Worm (Caenorhabditis elegans) whole organism, L4 larva: ENCODE data around the gene fkb-6.

ENCODE experiments used
- D1046.2 ChIP-seq: fragments of 200-800 bp; sonication (Bioruptor generic); IDR thresholded peaks from 2 replicates; pipeline ENCODE4 v1.3.6; 2022; ENCODE audit warnings: missing genetic modification characterization, missing compliant biosample characterization
- F10B5.3 ChIP-seq: sonication (generic microtip); optimal IDR thresholded peaks from 2 replicates; lab custom pipeline; 2016; ENCODE audit warnings: mild to moderate bottlenecking, missing genetic modification characterization, missing compliant biosample characterization
- F26F4.8 ChIP-seq: fragments of 200-800 bp; sonication (Bioruptor generic); conservative IDR thresholded peaks from 2 replicates; pipeline ENCODE4 v1.3.6; 2022; ENCODE audit warnings: missing genetic modification characterization, missing compliant biosample characterization
- R02D3.7 ChIP-seq: fragments of 150-350 bp; sonication (generic microtip); optimal IDR thresholded peaks from 3 replicates; lab custom pipeline; 2014; ENCODE audit warnings: missing biosample characterization, missing genetic modification characterization
- T26A8.4 ChIP-seq: fragments of 200-800 bp; sonication (Bioruptor generic); IDR thresholded peaks from 2 replicates; pipeline ENCODE4 v1.3.6; 2022; ENCODE audit warnings: missing genetic modification characterization, missing compliant biosample characterization
- Y105C5A.15 ChIP-seq: fragments of 200-800 bp; sonication (Bioruptor generic); IDR thresholded peaks from 2 replicates; pipeline ENCODE4 v1.3.6; 2022; ENCODE audit warnings: missing genetic modification characterization, missing compliant biosample characterization
- Y5F2A.4 ChIP-seq: fragments of 200-800 bp; sonication (Bioruptor generic); optimal IDR thresholded peaks from 2 replicates; lab custom pipeline; 2018; ENCODE audit warnings: mild to moderate bottlenecking, missing genetic modification characterization, missing compliant biosample characterization
- Y75B8A.6 ChIP-seq: fragments of 200-800 bp; sonication (Bioruptor generic); IDR thresholded peaks from 2 replicates; pipeline ENCODE4 v1.3.6; 2022; ENCODE audit warnings: missing genetic modification reagents, missing genetic modification characterization, missing compliant biosample characterization
- ZK546.5 ChIP-seq, 2 experiments: sonication (generic microtip); optimal IDR thresholded peaks; 2 replicates each; lab custom pipeline; 2017; ENCODE audit warnings: missing biosample characterization in 2 of 2, missing genetic modification characterization in 2 of 2
- arid-1 ChIP-seq: fragments of 200-800 bp; sonication (Bioruptor generic); conservative IDR thresholded peaks from 2 replicates; pipeline ENCODE4 v1.3.6; 2022; ENCODE audit warnings: missing genetic modification reagents, missing genetic modification characterization, missing compliant biosample characterization
- ceh-20 ChIP-seq: fragments of 200-800 bp; sonication (Bioruptor generic); IDR thresholded peaks from 2 replicates; pipeline ENCODE4 v1.3.6; 2022; ENCODE audit warnings: missing genetic modification reagents, missing genetic modification characterization, missing compliant biosample characterization
- ceh-32 ChIP-seq: sonication (generic microtip); optimal IDR thresholded peaks from 2 replicates; lab custom pipeline; 2016; ENCODE audit warnings: mild to moderate bottlenecking, missing genetic modification characterization, missing compliant biosample characterization; ENCODE audit not compliant: poor library complexity
- ces-1 ChIP-seq: fragments of 150-350 bp; sonication (generic microtip); optimal IDR thresholded peaks from 4 replicates; lab custom pipeline; 2014; ENCODE audit warnings: missing biosample characterization, missing genetic modification reagents, missing genetic modification characterization
- cey-2 ChIP-seq: sonication (generic microtip); optimal IDR thresholded peaks from 3 replicates; lab custom pipeline; 2017; ENCODE audit warnings: missing genetic modification characterization, mild to moderate bottlenecking, missing compliant biosample characterization, antibody characterized with exemption, borderline replicate concordance; ENCODE audit not compliant: insufficient read depth
- dmd-8 ChIP-seq: fragments of 200-800 bp; sonication (Bioruptor generic); IDR thresholded peaks from 2 replicates; pipeline ENCODE4 v1.3.6; 2022; ENCODE audit warnings: missing genetic modification characterization, missing compliant biosample characterization
- dmd-9 ChIP-seq: fragments of 200-800 bp; sonication (Bioruptor generic); IDR thresholded peaks from 2 replicates; pipeline ENCODE4 v1.3.6; 2022; ENCODE audit warnings: missing genetic modification reagents, missing genetic modification characterization, missing compliant biosample characterization
- dpl-1 ChIP-seq: fragments of 150-350 bp; optimal IDR thresholded peaks from 2 replicates; lab custom pipeline; 2014; ENCODE audit warnings: missing biosample characterization, missing genetic modification reagents, missing genetic modification characterization
- dve-1 ChIP-seq: sonication (generic microtip); optimal IDR thresholded peaks from 2 replicates; lab custom pipeline; 2017; ENCODE audit warnings: antibody characterized with exemption, mild to moderate bottlenecking, missing genetic modification characterization, missing compliant biosample characterization; ENCODE audit not compliant: insufficient read depth
- fkh-10 ChIP-seq: fragments of 150-350 bp; optimal IDR thresholded peaks from 2 replicates; lab custom pipeline; 2014; ENCODE audit warnings: missing biosample characterization, missing genetic modification reagents, missing genetic modification characterization
- fos-1 ChIP-seq: fragments of 150-350 bp; optimal IDR thresholded peaks from 2 replicates; lab custom pipeline; 2014; ENCODE audit warnings: missing biosample characterization, missing genetic modification characterization
- gei-8 ChIP-seq: fragments of 200-800 bp; sonication (Bioruptor generic); optimal IDR thresholded peaks from 2 replicates; lab custom pipeline; 2018; ENCODE audit warnings: mild to moderate bottlenecking, missing genetic modification characterization, missing compliant biosample characterization
- hif-1 ChIP-seq, 2 experiments: sonication (generic microtip); optimal IDR thresholded peaks; 2 replicates each; lab custom pipeline; 2016 to 2017; ENCODE audit warnings: missing compliant biosample characterization in 2 of 2, missing genetic modification characterization in 2 of 2, missing genetic modification reagents in 2 of 2, missing genotype in 2 of 2, mild to moderate bottlenecking in 1 of 2
- hlh-11 ChIP-seq: fragments of 200-800 bp; sonication (Bioruptor generic); optimal IDR thresholded peaks from 2 replicates; lab custom pipeline; 2018; ENCODE audit warnings: mild to moderate bottlenecking, missing genetic modification characterization, missing compliant biosample characterization
- lin-13 ChIP-seq: fragments of 150-350 bp; optimal IDR thresholded peaks from 2 replicates; lab custom pipeline; 2014; ENCODE audit warnings: missing biosample characterization, missing genetic modification reagents, missing genetic modification characterization
- lin-29 ChIP-seq: fragments of 200-800 bp; sonication (Bioruptor generic); IDR thresholded peaks from 2 replicates; pipeline ENCODE4 v1.3.6; 2022; ENCODE audit warnings: missing genetic modification reagents, missing genetic modification characterization, missing compliant biosample characterization
- lin-39 ChIP-seq: fragments of 150-350 bp; optimal IDR thresholded peaks from 2 replicates; lab custom pipeline; 2014; ENCODE audit warnings: missing biosample characterization, missing genetic modification reagents, missing genetic modification characterization
- lir-3 ChIP-seq: sonication (generic microtip); optimal IDR thresholded peaks from 2 replicates; lab custom pipeline; 2016; ENCODE audit warnings: mild to moderate bottlenecking, missing genetic modification characterization, missing compliant biosample characterization
- madf-5 ChIP-seq, 2 experiments: fragments of 200-800 bp; sonication (Bioruptor generic); IDR thresholded peaks; 2 replicates each; pipeline ENCODE4 v1.3.6; 2022; ENCODE audit warnings: missing compliant biosample characterization in 2 of 2, missing genetic modification characterization in 2 of 2
- madf-9 ChIP-seq: fragments of 200-800 bp; sonication (Bioruptor generic); conservative IDR thresholded peaks from 2 replicates; pipeline ENCODE4 v1.3.6; 2022; ENCODE audit warnings: missing genetic modification reagents, missing genetic modification characterization, missing compliant biosample characterization
- mdl-1 ChIP-seq, 2 experiments: fragments of 150-350 bp in 1 of 2; sonication (generic microtip) in 1 of 2; optimal IDR thresholded peaks; 2 replicates each; lab custom pipeline; 2014 to 2017; ENCODE audit warnings: missing biosample characterization in 2 of 2, missing genetic modification characterization in 2 of 2
- mep-1 ChIP-seq: fragments of 150-350 bp; sonication (generic microtip); optimal IDR thresholded peaks from 3 replicates; lab custom pipeline; 2014; ENCODE audit warnings: missing biosample characterization, missing genetic modification characterization
- mes-2 ChIP-seq: sonication (generic microtip); optimal IDR thresholded peaks from 2 replicates; lab custom pipeline; 2016; ENCODE audit warnings: missing genotype, mild to moderate bottlenecking, missing genetic modification characterization, missing compliant biosample characterization; ENCODE audit not compliant: poor library complexity, severe bottlenecking
- nhr-10 ChIP-seq: fragments of 150-350 bp; optimal IDR thresholded peaks from 2 replicates; lab custom pipeline; 2014; ENCODE audit warnings: missing biosample characterization, missing genetic modification characterization
- nhr-102 ChIP-seq: sonication (generic microtip); optimal IDR thresholded peaks from 2 replicates; lab custom pipeline; 2016; ENCODE audit warnings: mild to moderate bottlenecking, missing genetic modification characterization, moderate library complexity, missing compliant biosample characterization
- nhr-11 ChIP-seq: fragments of 150-350 bp; optimal IDR thresholded peaks from 2 replicates; lab custom pipeline; 2014; ENCODE audit warnings: missing biosample characterization, missing genetic modification characterization
- nhr-42 ChIP-seq: fragments of 200-800 bp; sonication (Bioruptor generic); IDR thresholded peaks from 2 replicates; pipeline ENCODE4 v1.3.6; 2022; ENCODE audit warnings: missing genetic modification characterization, missing compliant biosample characterization
- nhr-6 ChIP-seq: fragments of 150-350 bp; optimal IDR thresholded peaks from 2 replicates; lab custom pipeline; 2014; ENCODE audit warnings: missing biosample characterization, missing genetic modification characterization
- nhr-76 ChIP-seq: fragments of 150-350 bp; optimal IDR thresholded peaks from 2 replicates; lab custom pipeline; 2014; ENCODE audit warnings: missing biosample characterization, missing genetic modification characterization
- nhr-77 ChIP-seq: fragments of 150-350 bp; optimal IDR thresholded peaks from 2 replicates; lab custom pipeline; 2014; ENCODE audit warnings: missing biosample characterization, missing genetic modification characterization
- pha-4 ChIP-seq, 2 experiments: fragments of 150-350 bp in 1 of 2; fragments of 200-800 bp in 1 of 2; sonication (Bioruptor generic) in 1 of 2; IDR thresholded peaks in 1 of 2; optimal IDR thresholded peaks in 1 of 2; 2 replicates each; pipeline versions ENCODE4 v1.3.6 to Lab custom; 2014 to 2022; ENCODE audit warnings: missing genetic modification characterization in 2 of 2, missing genetic modification reagents in 2 of 2, missing biosample characterization in 1 of 2, missing compliant biosample characterization in 1 of 2
- php-3 ChIP-seq: fragments of 200-800 bp; sonication (Bioruptor generic); IDR thresholded peaks from 2 replicates; pipeline ENCODE4 v1.3.6; 2022; ENCODE audit warnings: missing genetic modification reagents, missing genetic modification characterization, missing compliant biosample characterization
- pqm-1 ChIP-seq: sonication (generic microtip); optimal IDR thresholded peaks from 2 replicates; lab custom pipeline; 2017; ENCODE audit warnings: missing biosample characterization, missing genetic modification characterization
- saeg-2 ChIP-seq: fragments of 200-800 bp; sonication (Bioruptor generic); IDR thresholded peaks from 2 replicates; pipeline ENCODE4 v1.3.6; 2022; ENCODE audit warnings: missing genetic modification reagents, missing genetic modification characterization, missing compliant biosample characterization
- sdz-12 ChIP-seq: fragments of 200-800 bp; sonication (Bioruptor generic); optimal IDR thresholded peaks from 2 replicates; lab custom pipeline; 2018; ENCODE audit warnings: mild to moderate bottlenecking, missing genetic modification characterization, missing compliant biosample characterization
- spr-1 ChIP-seq: sonication (generic microtip); optimal IDR thresholded peaks from 2 replicates; lab custom pipeline; 2016; ENCODE audit warnings: mild to moderate bottlenecking, missing genetic modification characterization, missing compliant biosample characterization
- tra-1 ChIP-seq: fragments of 200-800 bp; sonication (Bioruptor generic); IDR thresholded peaks from 2 replicates; pipeline ENCODE4 v1.3.6; 2022; ENCODE audit warnings: missing genetic modification reagents, missing genetic modification characterization, missing compliant biosample characterization
- vab-7 ChIP-seq: fragments of 200-800 bp; sonication (Bioruptor generic); IDR thresholded peaks from 2 replicates; pipeline ENCODE4 v1.3.6; 2022; ENCODE audit warnings: missing genetic modification reagents, missing genetic modification characterization, missing compliant biosample characterization
- zip-11 ChIP-seq: fragments of 200-800 bp; sonication (Bioruptor generic); IDR thresholded peaks from 2 replicates; pipeline ENCODE4 v1.3.6; 2022; ENCODE audit warnings: missing genetic modification characterization, missing compliant biosample characterization
- ztf-11 ChIP-seq: fragments of 150-350 bp; optimal IDR thresholded peaks from 2 replicates; lab custom pipeline; 2014; ENCODE audit warnings: missing biosample characterization, missing genetic modification characterization
- ztf-7 ChIP-seq: fragments of 150-350 bp; optimal IDR thresholded peaks from 2 replicates; lab custom pipeline; 2014; ENCODE audit warnings: missing biosample characterization, missing genetic modification characterization

fkb-6 gene

ce11 chrV:20845524-20846208 lies at the start of gene fkb-6, which contains the start of gene F31D4.2 (continued):
- TF ChIP-seq madf-9 (no peak), ceh-20 (peak; percentile 49), hif-1 (tag; optimal IDR thresholded peaks at IDR 0.05; lab: Kevin White, UChicago) (peak; percentile 25 to 96), spr-1 (tag; lab: Kevin White, UChicago) (peak; percentile 1), nhr-76 (tag; lab: Kevin White, UChicago) (no peak), arid-1 (GFP tag; lab: Robert Waterston, UW) (peak; percentile 68; the same call in 1 of the 2 replicates), lin-39 (tag; lab: Kevin White, UChicago) (no peak), mdl-1 (tag; optimal IDR thresholded peaks at IDR 0.05; lab: Kevin White, UChicago) (no peak), ces-1 (GFP tag; lab: Kevin White, UChicago) (no peak), pha-4 (GFP tag; IDR thresholded peaks at IDR 0.05; lab: Robert Waterston, UW) (no peak), pha-4 (tag; optimal IDR thresholded peaks at IDR 0.05; lab: Kevin White, UChicago) (peak; percentile 47), gei-8 (GFP tag; lab: Kevin White, UChicago) (no peak), nhr-102 (tag; lab: Kevin White, UChicago) (no peak), madf-5 (GFP tag; IDR thresholded peaks at IDR 0.05; lab: Robert Waterston, UW) (no peak), D1046.2 (no peak), mes-2 (tag; lab: Kevin White, UChicago) (peak; percentile 81), pqm-1 (tag; lab: Kevin White, UChicago) (no peak), mep-1 (peak; percentile 68), dmd-8 (GFP tag; lab: Robert Waterston, UW) (no peak), nhr-77 (tag; lab: Kevin White, UChicago) (no peak), lir-3 (tag; lab: Kevin White, UChicago) (no peak), sdz-12 (GFP tag; lab: Kevin White, UChicago) (no peak), R02D3.7 (tag; lab: Kevin White, UChicago) (no peak), ztf-7 (tag; lab: Kevin White, UChicago) (peak; percentile 56), Y75B8A.6 (GFP tag; lab: Robert Waterston, UW) (no peak), F26F4.8 (no peak), Y105C5A.15 (no peak), dmd-9 (GFP tag; lab: Robert Waterston, UW) (no peak), tra-1 (GFP tag; lab: Robert Waterston, UW) (no peak), dve-1 (peak; percentile 75), ZK546.5 (tag; optimal IDR thresholded peaks at IDR 0.05; lab: Kevin White, UChicago) (no peak), php-3 (GFP tag; lab: Robert Waterston, UW) (no peak), vab-7 (GFP tag; lab: Robert Waterston, UW) (no peak), ztf-11 (tag; lab: Kevin White, UChicago) (no peak), hlh-11 (tag; lab: Kevin White, UChicago) (peak; percentile 58), nhr-6 (tag; lab: Kevin White, UChicago) (peak; percentile 27), T26A8.4 (GFP tag; lab: Robert Waterston, UW) (peak; percentile 72), fos-1 (tag; lab: Kevin White, UChicago) (no peak), nhr-42 (no peak), dpl-1 (GFP tag; lab: Kevin White, UChicago) (peak; percentile 71), nhr-11 (tag; lab: Kevin White, UChicago) (peak; percentile 8), ceh-32 (tag; lab: Kevin White, UChicago) (no peak), lin-29 (no peak), F10B5.3 (tag; lab: Kevin White, UChicago) (no peak), lin-13 (GFP tag; lab: Kevin White, UChicago) (no peak), saeg-2 (no peak), fkh-10 (peak; percentile 50), cey-2 (no peak), nhr-10 (tag; lab: Kevin White, UChicago) (no peak), zip-11 (GFP tag; lab: Robert Waterston, UW) (no peak), Y5F2A.4 (GFP tag; lab: Kevin White, UChicago) (no peak)
